Fruit fly (Drosophila melanogaster) whole organism, prepupa: ENCODE results near the gene CG14717.

Source experiments
- CG31627 ChIP-seq: fragments of 200-800 bp; sonication (Bioruptor generic); optimal IDR thresholded peaks from 3 replicates; lab custom pipeline; 2016; ENCODE audit warnings: missing biosample characterization, missing genetic modification characterization
- CG32006 ChIP-seq: fragments of 200-800 bp; sonication (Bioruptor generic); optimal IDR thresholded peaks from 3 replicates; lab custom pipeline; 2017; ENCODE audit warnings: missing biosample characterization, mild to moderate bottlenecking, missing genetic modification characterization
- Hr39 ChIP-seq: fragments of 200-800 bp; sonication (Bioruptor generic); optimal IDR thresholded peaks from 2 replicates; lab custom pipeline; 2016; ENCODE audit warnings: missing biosample characterization, missing genetic modification characterization
- pdm3 ChIP-seq: fragments of 200-800 bp; sonication (Bioruptor generic); optimal IDR thresholded peaks from 3 replicates; lab custom pipeline; 2016; ENCODE audit warnings: missing biosample characterization, missing genetic modification characterization

- no peak for TF ChIP-seq CG32006 (GFP tag; lab: Kevin White, UChicago)
- peak; percentile 29 for TF ChIP-seq pdm3 (GFP tag; lab: Kevin White, UChicago)
- no peak for TF ChIP-seq CG31627 (GFP tag; lab: Kevin White, UChicago)
- TF ChIP-seq Hr39 (GFP tag; lab: Kevin White, UChicago), result no peak
Measured at dm6 chr3R:11663441-11663840, 32.9 kb upstream of the CG14717 start.
